Fruit fly (Drosophila melanogaster) whole organism, embryonic: ENCODE data around the gene Npc2f.

Source experiments
- CG13287 ChIP-seq: fragments of 200-800 bp; sonication (Bioruptor generic); IDR thresholded peaks from 2 replicates; pipeline ENCODE4 v1.3.6; 2022; ENCODE audit warnings: missing biosample characterization, missing genetic modification characterization; ENCODE audit not compliant: partially characterized antibody
- CG15073 ChIP-seq: fragments of 200-800 bp; sonication (Bioruptor generic); optimal IDR thresholded peaks from 2 replicates; lab custom pipeline; 2016; ENCODE audit warnings: missing biosample characterization, missing genetic modification characterization
- CG17802 ChIP-seq: fragments of 200-800 bp; sonication (Bioruptor generic); optimal IDR thresholded peaks from 2 replicates; lab custom pipeline; 2018; ENCODE audit warnings: missing biosample characterization, mild to moderate bottlenecking, missing genetic modification characterization, moderate library complexity
- CG7987 ChIP-seq: fragments of 200-800 bp; sonication (Bioruptor generic); optimal IDR thresholded peaks from 2 replicates; lab custom pipeline; 2018; ENCODE audit warnings: missing biosample characterization, mild to moderate bottlenecking, missing genetic modification characterization, moderate library complexity
- CG9437 ChIP-seq: fragments of 200-800 bp; sonication (Bioruptor generic); optimal IDR thresholded peaks from 2 replicates; lab custom pipeline; 2018; ENCODE audit warnings: missing biosample characterization, mild to moderate bottlenecking, missing genetic modification characterization
- CoRest ChIP-seq: fragments of 200-800 bp; sonication (Bioruptor generic); optimal IDR thresholded peaks from 3 replicates; lab custom pipeline; 2018; ENCODE audit warnings: missing biosample characterization, mild to moderate bottlenecking, missing genetic modification characterization, moderate library complexity
- Dip2 ChIP-seq: fragments of 200-800 bp; sonication (Bioruptor generic); IDR thresholded peaks from 2 replicates; pipeline ENCODE4 v1.3.6; 2022; ENCODE audit warnings: missing biosample characterization, missing genetic modification characterization
- Ets97D ChIP-seq: fragments of 200-800 bp; sonication (Bioruptor generic); optimal IDR thresholded peaks from 3 replicates; lab custom pipeline; 2016; ENCODE audit warnings: missing biosample characterization, missing genetic modification characterization
- al ChIP-seq: fragments of 200-800 bp; sonication (Bioruptor generic); IDR thresholded peaks from 2 replicates; pipeline ENCODE4 v1.3.6; 2022; ENCODE audit warnings: missing biosample characterization, missing genetic modification characterization
- disco-r ChIP-seq: fragments of 200-800 bp; sonication (Bioruptor generic); optimal IDR thresholded peaks from 2 replicates; lab custom pipeline; 2016; ENCODE audit warnings: missing biosample characterization, missing genetic modification characterization
- gsb ChIP-seq: fragments of 200-800 bp; sonication (Bioruptor generic); IDR thresholded peaks from 2 replicates; pipeline ENCODE4 v1.3.6; 2022; ENCODE audit warnings: missing biosample characterization, missing genetic modification characterization
- ind ChIP-seq: fragments of 200-800 bp; sonication (Bioruptor generic); optimal IDR thresholded peaks from 3 replicates; lab custom pipeline; 2016; ENCODE audit warnings: missing biosample characterization, missing genetic modification characterization
- seq ChIP-seq: fragments of 200-800 bp; sonication (Bioruptor generic); IDR thresholded peaks from 2 replicates; pipeline ENCODE4 v1.3.6; 2022; ENCODE audit warnings: missing biosample characterization, missing genetic modification characterization

- TF ChIP-seq CG9437 (GFP tag; lab: Kevin White, UChicago) (peak; percentile 35), disco-r (GFP tag; lab: Kevin White, UChicago) (peak; percentile 57), al (GFP tag; lab: Robert Waterston, UW) (peak; percentile 72), CG13287 (GFP tag; lab: Robert Waterston, UW) (peak; percentile 89), seq (GFP tag; lab: Robert Waterston, UW) (no peak), ind (GFP tag; lab: Kevin White, UChicago) (peak; percentile 66), Ets97D (peak; percentile 89), CG7987 (GFP tag; lab: Kevin White, UChicago) (peak; percentile 9), CoRest (tag; lab: Kevin White, UChicago) (peak; percentile 84), CG15073 (GFP tag; lab: Kevin White, UChicago) (no peak), CG17802 (tag; lab: Kevin White, UChicago) (peak; percentile 59), Dip2 (no peak), gsb (peak; percentile 72)
These were observed 50.9 kb downstream of the Npc2f start, which contains the start of gene CG5515 for dm6 chr3R:24188619-24189018.
